Worm (Caenorhabditis elegans) whole organism, young adult: ENCODE data around the gene asp-3.
A peak's percentile ranks its signal among the peaks of the same experiment; 100 is the strongest.

ENCODE experiments used
- B0261.1 ChIP-seq: sonication (generic microtip); optimal IDR thresholded peaks from 2 replicates; lab custom pipeline; 2016; ENCODE audit warnings: mild to moderate bottlenecking, missing genetic modification characterization, moderate library complexity, missing compliant biosample characterization
- C06A6.2 ChIP-seq: fragments of 200-800 bp; sonication (Bioruptor generic); conservative IDR thresholded peaks from 2 replicates; pipeline ENCODE4 v1.3.6; 2022; ENCODE audit warnings: missing genetic modification characterization, missing compliant biosample characterization
- F22D6.2 ChIP-seq: sonication (generic microtip); optimal IDR thresholded peaks from 2 replicates; lab custom pipeline; 2016; ENCODE audit warnings: mild to moderate bottlenecking, missing genetic modification characterization, missing compliant biosample characterization
- F39B2.1 ChIP-seq: fragments of 200-800 bp; sonication (Bioruptor generic); IDR thresholded peaks from 2 replicates; pipeline ENCODE4 v1.3.6; 2022; ENCODE audit warnings: missing genetic modification reagents, missing genetic modification characterization, missing compliant biosample characterization
- F49E8.2 ChIP-seq: sonication (generic microtip); optimal IDR thresholded peaks from 3 replicates; lab custom pipeline; 2017; ENCODE audit warnings: missing genetic modification characterization, mild to moderate bottlenecking, missing compliant biosample characterization, antibody characterized with exemption, moderate library complexity; ENCODE audit not compliant: insufficient read depth
- F52B5.7 ChIP-seq: sonication (generic microtip); optimal IDR thresholded peaks from 2 replicates; lab custom pipeline; 2016; ENCODE audit warnings: mild to moderate bottlenecking, missing genetic modification characterization, missing compliant biosample characterization
- K12H6.12 ChIP-seq: fragments of 200-800 bp; sonication (Bioruptor generic); optimal IDR thresholded peaks from 2 replicates; lab custom pipeline; 2018; ENCODE audit warnings: mild to moderate bottlenecking, missing genetic modification characterization, missing compliant biosample characterization
- T07F8.4 ChIP-seq: sonication (generic microtip); optimal IDR thresholded peaks from 2 replicates; lab custom pipeline; 2016; ENCODE audit warnings: mild to moderate bottlenecking, missing genetic modification characterization, moderate library complexity, missing compliant biosample characterization
- Y53F4B.3 ChIP-seq: fragments of 200-800 bp; sonication (Bioruptor generic); IDR thresholded peaks from 2 replicates; pipeline ENCODE4 v1.3.6; 2022; ENCODE audit warnings: missing genetic modification reagents, missing genetic modification characterization, missing compliant biosample characterization
- Y56A3A.18 ChIP-seq: fragments of 200-800 bp; sonication (Bioruptor generic); IDR thresholded peaks from 2 replicates; pipeline ENCODE4 v1.3.6; 2022; ENCODE audit warnings: missing genetic modification reagents, missing genetic modification characterization, missing compliant biosample characterization
- Y67H2A.10 ChIP-seq: fragments of 200-800 bp; sonication (Bioruptor generic); conservative IDR thresholded peaks from 2 replicates; pipeline ENCODE4 v1.3.6; 2022; ENCODE audit warnings: missing genetic modification reagents, missing genetic modification characterization, missing compliant biosample characterization
- Y79H2A.3 ChIP-seq: fragments of 200-800 bp; sonication (Bioruptor generic); conservative IDR thresholded peaks from 2 replicates; pipeline ENCODE4 v1.3.6; 2022; ENCODE audit warnings: missing genetic modification reagents, missing genetic modification characterization, missing compliant biosample characterization
- Y95B8A.8 ChIP-seq: fragments of 200-800 bp; sonication (Bioruptor generic); IDR thresholded peaks from 2 replicates; pipeline ENCODE4 v1.3.6; 2022; ENCODE audit warnings: missing genetic modification reagents, missing genetic modification characterization, missing compliant biosample characterization
- ama-1 ChIP-seq, 3 experiments: fragments of 150-350 bp in 1 of 3; sonication (generic microtip) in 2 of 3; optimal IDR thresholded peaks; 2 replicates each; lab custom pipeline; 2014 to 2018; ENCODE audit warnings: missing biosample characterization in 2 of 3, missing genetic modification characterization in 2 of 3, missing genetic modification reagents in 2 of 3
- atf-7 ChIP-seq: sonication (generic microtip); optimal IDR thresholded peaks from 2 replicates; lab custom pipeline; 2017; ENCODE audit warnings: mild to moderate bottlenecking, missing genetic modification characterization, missing compliant biosample characterization
- attf-5 ChIP-seq: fragments of 200-800 bp; sonication (Bioruptor generic); optimal IDR thresholded peaks from 2 replicates; lab custom pipeline; 2018; ENCODE audit warnings: mild to moderate bottlenecking, missing genetic modification characterization, missing compliant biosample characterization
- attf-6 ChIP-seq: fragments of 200-800 bp; sonication (Bioruptor generic); IDR thresholded peaks from 2 replicates; pipeline ENCODE4 v1.3.6; 2022; ENCODE audit warnings: missing genetic modification reagents, missing genetic modification characterization, missing compliant biosample characterization
- bed-1 ChIP-seq: fragments of 200-800 bp; sonication (Bioruptor generic); IDR thresholded peaks from 2 replicates; pipeline ENCODE4 v1.3.6; 2022; ENCODE audit warnings: missing genetic modification reagents, missing genetic modification characterization, missing compliant biosample characterization
- cebp-1 ChIP-seq, 2 experiments: fragments of 200-800 bp in 1 of 2; sonication (Bioruptor generic) in 1 of 2; sonication (generic microtip) in 1 of 2; IDR thresholded peaks in 1 of 2; optimal IDR thresholded peaks in 1 of 2; 2 replicates each; pipeline versions ENCODE4 v1.3.6 to Lab custom; 2017 to 2022; ENCODE audit warnings: missing compliant biosample characterization in 2 of 2, missing genetic modification characterization in 2 of 2, mild to moderate bottlenecking in 1 of 2, missing genetic modification reagents in 1 of 2, moderate library complexity in 1 of 2
- ceh-100 ChIP-seq: fragments of 200-800 bp; sonication (Bioruptor generic); IDR thresholded peaks from 2 replicates; pipeline ENCODE4 v1.3.6; 2022; ENCODE audit warnings: missing genetic modification reagents, missing genetic modification characterization, missing compliant biosample characterization
- ceh-27 ChIP-seq: fragments of 200-800 bp; sonication (Bioruptor generic); optimal IDR thresholded peaks from 2 replicates; lab custom pipeline; 2018; ENCODE audit warnings: mild to moderate bottlenecking, missing genetic modification characterization, moderate library complexity, missing compliant biosample characterization
- die-1 ChIP-seq: sonication (generic microtip); optimal IDR thresholded peaks from 2 replicates; lab custom pipeline; 2016; ENCODE audit warnings: missing genotype, mild to moderate bottlenecking, missing genetic modification characterization, missing compliant biosample characterization
- dox-1 ChIP-seq: fragments of 200-800 bp; sonication (Bioruptor generic); IDR thresholded peaks from 2 replicates; pipeline ENCODE4 v1.3.6; 2022; ENCODE audit warnings: missing genetic modification reagents, missing genetic modification characterization, missing compliant biosample characterization
- egrh-3 ChIP-seq: fragments of 200-800 bp; sonication (Bioruptor generic); IDR thresholded peaks from 2 replicates; pipeline ENCODE4 v1.3.6; 2022; ENCODE audit warnings: missing genetic modification reagents, missing genetic modification characterization, missing compliant biosample characterization
- ets-4 ChIP-seq: fragments of 200-800 bp; sonication (Bioruptor generic); optimal IDR thresholded peaks from 2 replicates; lab custom pipeline; 2018; ENCODE audit warnings: mild to moderate bottlenecking, missing genetic modification characterization, missing compliant biosample characterization
- fkh-3 ChIP-seq: sonication (generic microtip); optimal IDR thresholded peaks from 2 replicates; lab custom pipeline; 2016; ENCODE audit warnings: mild to moderate bottlenecking, missing genetic modification characterization, missing compliant biosample characterization
- hlh-12 ChIP-seq: sonication (generic microtip); optimal IDR thresholded peaks from 2 replicates; lab custom pipeline; 2016; ENCODE audit warnings: missing genetic modification characterization, missing compliant biosample characterization
- let-526 ChIP-seq: fragments of 200-800 bp; sonication (Bioruptor generic); IDR thresholded peaks from 2 replicates; pipeline ENCODE4 v1.3.6; 2022; ENCODE audit warnings: missing genetic modification reagents, missing genetic modification characterization, missing compliant biosample characterization
- lin-54 ChIP-seq: fragments of 200-800 bp; sonication (Bioruptor generic); optimal IDR thresholded peaks from 2 replicates; lab custom pipeline; 2018; ENCODE audit warnings: mild to moderate bottlenecking, missing genetic modification characterization, missing compliant biosample characterization
- madf-6 ChIP-seq: fragments of 200-800 bp; sonication (Bioruptor generic); IDR thresholded peaks from 2 replicates; pipeline ENCODE4 v1.3.6; 2022; ENCODE audit warnings: missing genetic modification reagents, missing genetic modification characterization, missing compliant biosample characterization
- mel-28 ChIP-seq: sonication (generic microtip); optimal IDR thresholded peaks from 2 replicates; lab custom pipeline; 2016; ENCODE audit warnings: borderline replicate concordance, mild to moderate bottlenecking, missing genetic modification characterization, missing compliant biosample characterization
- mxl-1 ChIP-seq: sonication (generic microtip); optimal IDR thresholded peaks from 2 replicates; lab custom pipeline; 2016; ENCODE audit warnings: missing genetic modification characterization, missing compliant biosample characterization
- nfya-2 ChIP-seq: fragments of 200-800 bp; sonication (Bioruptor generic); IDR thresholded peaks from 2 replicates; pipeline ENCODE4 v1.3.6; 2022; ENCODE audit warnings: missing genetic modification reagents, missing genetic modification characterization, missing compliant biosample characterization
- nhr-80 ChIP-seq: sonication (generic microtip); optimal IDR thresholded peaks from 2 replicates; lab custom pipeline; 2016; ENCODE audit warnings: missing genetic modification characterization, missing compliant biosample characterization
- pbrm-1 ChIP-seq: fragments of 200-800 bp; sonication (Bioruptor generic); IDR thresholded peaks from 2 replicates; pipeline ENCODE4 v1.3.6; 2022; ENCODE audit warnings: missing genetic modification reagents, missing genetic modification characterization, missing compliant biosample characterization
- pha-4 ChIP-seq: fragments of 150-350 bp; sonication (generic microtip); optimal IDR thresholded peaks from 2 replicates; lab custom pipeline; 2014; ENCODE audit warnings: missing biosample characterization, missing genetic modification reagents, missing genetic modification characterization
- rec-8 ChIP-seq, 2 experiments: sonication (generic microtip); optimal IDR thresholded peaks; 2 replicates each; lab custom pipeline; 2016; ENCODE audit warnings: mild to moderate bottlenecking in 2 of 2, missing genetic modification characterization in 2 of 2, missing genetic modification reagents in 2 of 2, missing genotype in 2 of 2, missing biosample characterization in 1 of 2, missing compliant biosample characterization in 1 of 2, moderate library complexity in 1 of 2
- rpc-1 ChIP-seq, 2 experiments: fragments of 150-350 bp in 1 of 2; sonication (generic microtip) in 1 of 2; optimal IDR thresholded peaks; 2 replicates each; lab custom pipeline; 2014 to 2018; ENCODE audit warnings: missing biosample characterization in 1 of 2, missing genetic modification characterization in 1 of 2, missing genetic modification reagents in 1 of 2, missing genotype in 1 of 2
- sdz-38 ChIP-seq: sonication (generic microtip); optimal IDR thresholded peaks from 2 replicates; lab custom pipeline; 2016; ENCODE audit warnings: missing genotype, missing genetic modification characterization, missing compliant biosample characterization
- snpc-1.1 ChIP-seq: sonication (generic microtip); optimal IDR thresholded peaks from 2 replicates; lab custom pipeline; 2017; ENCODE audit warnings: missing genetic modification characterization, mild to moderate bottlenecking, missing compliant biosample characterization, antibody characterized with exemption, moderate library complexity, missing genotype, missing genetic modification reagents; ENCODE audit not compliant: insufficient read depth
- sptf-2 ChIP-seq: fragments of 200-800 bp; sonication (Bioruptor generic); optimal IDR thresholded peaks from 2 replicates; lab custom pipeline; 2018; ENCODE audit warnings: mild to moderate bottlenecking, missing genetic modification characterization, missing compliant biosample characterization
- tlf-1 ChIP-seq: fragments of 200-800 bp; sonication (Bioruptor generic); optimal IDR thresholded peaks from 2 replicates; lab custom pipeline; 2018; ENCODE audit warnings: mild to moderate bottlenecking, missing genetic modification characterization, missing compliant biosample characterization
- unc-130 ChIP-seq: sonication (generic microtip); optimal IDR thresholded peaks from 2 replicates; lab custom pipeline; 2016; ENCODE audit warnings: missing genetic modification reagents, missing genetic modification characterization, missing compliant biosample characterization
- unc-62 ChIP-seq: fragments of 150-350 bp; optimal IDR thresholded peaks from 2 replicates; lab custom pipeline; 2014; ENCODE audit warnings: missing biosample characterization, missing genetic modification reagents, missing genetic modification characterization
- ztf-26 ChIP-seq: sonication (generic microtip); optimal IDR thresholded peaks from 2 replicates; lab custom pipeline; 2017; ENCODE audit warnings: missing genetic modification characterization, missing compliant biosample characterization
- ztf-6 ChIP-seq: fragments of 200-800 bp; sonication (Bioruptor generic); IDR thresholded peaks from 2 replicates; pipeline ENCODE4 v1.3.6; 2022; ENCODE audit warnings: missing genetic modification reagents, missing genetic modification characterization, missing compliant biosample characterization

asp-3 gene

ce11 chrX:6804857-6805256, 14.0 kb downstream of the asp-3 start (continued):
- no peak for TF ChIP-seq die-1 (tag; lab: Kevin White, UChicago)
- no peak for TF ChIP-seq madf-6 (GFP tag; lab: Robert Waterston, UW)
- no peak for TF ChIP-seq mel-28 (tag; lab: Kevin White, UChicago)
- TF ChIP-seq Y53F4B.3 (GFP tag; lab: Robert Waterston, UW), result no peak
- TF ChIP-seq cebp-1 (GFP tag; IDR thresholded peaks at IDR 0.05; lab: Robert Waterston, UW), result no peak
- TF ChIP-seq cebp-1 (tag; optimal IDR thresholded peaks at IDR 0.05; lab: Kevin White, UChicago), result peak; percentile 31
- no peak for TF ChIP-seq fkh-3
- TF ChIP-seq nhr-80 (tag; lab: Kevin White, UChicago), result peak; percentile 86
- no peak for TF ChIP-seq C06A6.2 (GFP tag; lab: Robert Waterston, UW)
- no peak for TF ChIP-seq F39B2.1 (GFP tag; lab: Robert Waterston, UW)
- no peak for TF ChIP-seq F52B5.7 (tag; lab: Kevin White, UChicago)
- peak; percentile 12 for TF ChIP-seq ama-1 (optimal IDR thresholded peaks at IDR 0.05; lab: Kevin White, UChicago)
- TF ChIP-seq ama-1 (GFP tag; optimal IDR thresholded peaks at IDR 0.05; lab: Kevin White, UChicago), result no peak
- TF ChIP-seq rpc-1 (optimal IDR thresholded peaks at IDR 0.05; lab: Kevin White, UChicago), result no peak
- TF ChIP-seq rpc-1 (tag; optimal IDR thresholded peaks at IDR 0.05; lab: Kevin White, UChicago), result no peak
- peak; percentile 78 for TF ChIP-seq lin-54 (GFP tag; lab: Kevin White, UChicago)
- TF ChIP-seq attf-5 (GFP tag; lab: Kevin White, UChicago), result peak; percentile 14
- TF ChIP-seq atf-7 (tag; lab: Kevin White, UChicago), result no peak
- TF ChIP-seq egrh-3 (GFP tag; lab: Robert Waterston, UW), result no peak
- no peak for TF ChIP-seq mxl-1 (tag; lab: Kevin White, UChicago)
- TF ChIP-seq ceh-27, result no peak
- no peak for TF ChIP-seq unc-130
- no peak for TF ChIP-seq nfya-2 (GFP tag; lab: Robert Waterston, UW)
- TF ChIP-seq T07F8.4 (tag; lab: Kevin White, UChicago), result no peak
- no peak for TF ChIP-seq sptf-2 (GFP tag; lab: Kevin White, UChicago)
- TF ChIP-seq bed-1, result no peak
- TF ChIP-seq Y56A3A.18 (GFP tag; lab: Robert Waterston, UW), result no peak
- no peak for TF ChIP-seq ztf-6
- TF ChIP-seq dox-1 (GFP tag; lab: Robert Waterston, UW), result no peak
- TF ChIP-seq Y95B8A.8 (GFP tag; lab: Robert Waterston, UW), result no peak
- no peak for TF ChIP-seq ceh-100 (GFP tag; lab: Robert Waterston, UW)
- TF ChIP-seq pbrm-1, result no peak
- no peak for TF ChIP-seq ets-4
- 0 out of 2 replicates have a peak, but pooled peaks have one; percentile 7 for TF ChIP-seq Y67H2A.10 (GFP tag; lab: Robert Waterston, UW)

- TF ChIP-seq F52B5.7 (tag; lab: Kevin White, UChicago) (no peak), snpc-1.1 (no peak), let-526 (no peak), Y53F4B.3 (GFP tag; lab: Robert Waterston, UW) (no peak), sdz-38 (tag; lab: Kevin White, UChicago) (no peak), rec-8 (tag; optimal IDR thresholded peaks at IDR 0.05; lab: Kevin White, UChicago) (no peak)
Measured at ce11 chrX:6805427-6805826, 14.6 kb downstream of the asp-3 start.

DNA sequence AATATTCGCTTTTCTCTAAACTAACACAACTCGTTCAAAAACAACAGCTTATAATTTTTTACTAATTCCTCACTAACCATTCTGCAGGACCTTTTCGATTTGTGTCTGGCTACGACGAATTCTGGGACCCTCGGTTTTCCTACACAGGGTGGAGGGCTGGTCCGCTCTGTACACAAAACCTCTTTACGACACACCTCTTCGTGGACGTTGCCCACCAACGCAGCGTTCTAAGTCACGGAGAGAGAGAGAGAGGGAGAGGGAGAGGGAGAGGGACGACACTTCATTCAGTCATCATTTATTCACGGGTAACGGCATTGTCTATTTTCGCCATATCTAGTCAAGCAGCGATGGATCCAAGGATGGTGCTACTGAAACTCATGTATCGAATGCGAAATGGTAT, 15.6 kb downstream of the asp-3 start, which contains the start of gene atg-2:
TSS of gene atg-2 (plus strand) at position 301 of the 400 bp plus-strand sequence.
- TF ChIP-seq F22D6.2 (no peak), unc-62 (no peak), K12H6.12 (no peak), Y53F4B.3 (GFP tag; lab: Robert Waterston, UW) (no peak), Y79H2A.3 (GFP tag; lab: Robert Waterston, UW) (no peak), tlf-1 (GFP tag; lab: Kevin White, UChicago) (no peak), F49E8.2 (tag; lab: Kevin White, UChicago) (no peak), die-1 (tag; lab: Kevin White, UChicago) (no peak), B0261.1 (tag; lab: Kevin White, UChicago) (no peak), pha-4 (tag; lab: Kevin White, UChicago) (no peak), ztf-26 (tag; lab: Kevin White, UChicago) (no peak), hlh-12 (tag; lab: Kevin White, UChicago) (no peak), attf-6 (GFP tag; lab: Robert Waterston, UW) (no peak), snpc-1.1 (no peak)
- TF ChIP-seq, all 124 proteins: peak for 0
